Fruit fly (Drosophila melanogaster): ENCODE measurements around the gene sws.

dm6 chrX:7938482-7938804 lies 29.6 kb downstream of the sws start:
- TF ChIP-seq CTCF (optimal IDR thresholded peaks at IDR 0.05) (no peak), CG8478 (optimal IDR thresholded peaks at IDR 0.05) (no peak)
